Fruit fly (Drosophila melanogaster) whole organism, embryonic: Measurements from ENCODE around the gene dbo.

Source experiments
- BEAF-32 ChIP-seq: fragments of 200-800 bp; sonication (Bioruptor generic); optimal IDR thresholded peaks from 3 replicates; lab custom pipeline; 2017; ENCODE audit warnings: missing biosample characterization, missing genetic modification characterization, mild to moderate bottlenecking, moderate library complexity, missing genetic modification reagents
- CG10147 ChIP-seq: fragments of 200-800 bp; sonication (Bioruptor generic); optimal IDR thresholded peaks from 2 replicates; lab custom pipeline; 2019; ENCODE audit warnings: missing biosample characterization, mild to moderate bottlenecking, missing genetic modification characterization, moderate library complexity
- CG13287 ChIP-seq: fragments of 200-800 bp; sonication (Bioruptor generic); IDR thresholded peaks from 2 replicates; pipeline ENCODE4 v1.3.6; 2022; ENCODE audit warnings: missing biosample characterization, missing genetic modification characterization; ENCODE audit not compliant: partially characterized antibody
- CG15011 ChIP-seq: fragments of 200-800 bp; sonication (Bioruptor generic); optimal IDR thresholded peaks from 3 replicates; lab custom pipeline; 2018; ENCODE audit warnings: missing biosample characterization, mild to moderate bottlenecking, missing genetic modification characterization
- CG15479 ChIP-seq: fragments of 200-800 bp; sonication (Bioruptor generic); optimal IDR thresholded peaks from 3 replicates; lab custom pipeline; 2019; ENCODE audit warnings: missing biosample characterization, mild to moderate bottlenecking, missing genetic modification characterization, moderate library complexity
- CG16863 ChIP-seq: fragments of 200-800 bp; sonication (Bioruptor generic); optimal IDR thresholded peaks from 3 replicates; lab custom pipeline; 2016; ENCODE audit warnings: missing biosample characterization, missing genetic modification characterization
- CG17328 ChIP-seq: fragments of 200-800 bp; sonication (Bioruptor generic); IDR thresholded peaks from 2 replicates; pipeline ENCODE4 v1.3.6; 2022; ENCODE audit warnings: missing biosample characterization, missing genetic modification characterization
- CG17612 ChIP-seq: fragments of 200-800 bp; sonication (Bioruptor generic); IDR thresholded peaks from 2 replicates; pipeline ENCODE4 v1.3.6; 2022; ENCODE audit warnings: missing biosample characterization, missing genetic modification characterization
- CG17829 ChIP-seq: fragments of 200-800 bp; optimal IDR thresholded peaks from 2 replicates; lab custom pipeline; 2019; ENCODE audit warnings: missing biosample characterization, mild to moderate bottlenecking, missing genetic modification characterization, moderate library complexity
- CG2678 ChIP-seq: fragments of 200-800 bp; sonication (Bioruptor generic); optimal IDR thresholded peaks from 3 replicates; lab custom pipeline; 2019; ENCODE audit warnings: missing biosample characterization, mild to moderate bottlenecking, missing genetic modification characterization, moderate library complexity
- CG31365 ChIP-seq: fragments of 200-800 bp; sonication (Bioruptor generic); optimal IDR thresholded peaks from 2 replicates; lab custom pipeline; 2018; ENCODE audit warnings: missing biosample characterization, mild to moderate bottlenecking, missing genetic modification characterization
- CG3847 ChIP-seq: fragments of 200-800 bp; sonication (Bioruptor generic); IDR thresholded peaks from 2 replicates; pipeline ENCODE4 v1.3.6; 2022; ENCODE audit warnings: missing biosample characterization, missing genetic modification characterization
- CG5953 ChIP-seq: fragments of 200-800 bp; sonication (Bioruptor generic); IDR thresholded peaks from 2 replicates; pipeline ENCODE4 v1.3.6; 2022; ENCODE audit warnings: missing biosample characterization, missing genetic modification characterization
- CG6272 ChIP-seq: fragments of 200-800 bp; sonication (Bioruptor generic); IDR thresholded peaks from 2 replicates; pipeline ENCODE4 v1.3.6; 2022; ENCODE audit warnings: missing biosample characterization, missing genetic modification characterization
- CG6689 ChIP-seq: fragments of 200-800 bp; sonication (Bioruptor generic); IDR thresholded peaks from 2 replicates; pipeline ENCODE4 v1.3.6; 2022; ENCODE audit warnings: missing biosample characterization, missing genetic modification characterization
- CG6854 ChIP-seq: fragments of 200-800 bp; sonication (Bioruptor generic); optimal IDR thresholded peaks from 3 replicates; lab custom pipeline; 2017; ENCODE audit warnings: missing biosample characterization, mild to moderate bottlenecking, missing genetic modification characterization
- CG8089 ChIP-seq: fragments of 200-800 bp; sonication (Bioruptor generic); optimal IDR thresholded peaks from 3 replicates; lab custom pipeline; 2016; ENCODE audit warnings: missing biosample characterization, missing genetic modification characterization
- CG8478 ChIP-seq: fragments of >200 bp; optimal IDR thresholded peaks from 2 replicates; lab custom pipeline; 2018
- CG9727 ChIP-seq: fragments of 200-800 bp; sonication (Bioruptor generic); optimal IDR thresholded peaks from 3 replicates; lab custom pipeline; 2017; ENCODE audit warnings: missing biosample characterization, mild to moderate bottlenecking, missing genetic modification characterization
- CG9797 ChIP-seq: fragments of 200-800 bp; sonication (Bioruptor generic); optimal IDR thresholded peaks from 3 replicates; lab custom pipeline; 2018; ENCODE audit warnings: missing biosample characterization, mild to moderate bottlenecking, missing genetic modification characterization
- CoRest ChIP-seq: fragments of 200-800 bp; sonication (Bioruptor generic); optimal IDR thresholded peaks from 3 replicates; lab custom pipeline; 2018; ENCODE audit warnings: missing biosample characterization, mild to moderate bottlenecking, missing genetic modification characterization, moderate library complexity
- Ets65A ChIP-seq: fragments of 200-800 bp; sonication (Bioruptor generic); peaks from one replicate; lab custom pipeline; 2016; ENCODE audit warnings: missing biosample characterization, missing genetic modification characterization
- H15 ChIP-seq: fragments of 200-800 bp; sonication (Bioruptor generic); IDR thresholded peaks from 3 replicates; pipeline ENCODE4 v1.3.6; 2022; ENCODE audit warnings: missing biosample characterization, missing genetic modification characterization
- Lpt ChIP-seq: fragments of >200 bp; optimal IDR thresholded peaks from 2 replicates; lab custom pipeline; 2018; ENCODE audit warnings: missing biosample characterization, missing genetic modification characterization
- Max ChIP-seq: fragments of 200-800 bp; sonication (Bioruptor generic); optimal IDR thresholded peaks from 2 replicates; lab custom pipeline; 2016; ENCODE audit warnings: missing biosample characterization, mild to moderate bottlenecking, missing genetic modification characterization
- Mrtf ChIP-seq: fragments of 200-800 bp; sonication (Bioruptor generic); IDR thresholded peaks from 3 replicates; pipeline ENCODE4 v1.3.6; 2022; ENCODE audit warnings: missing biosample characterization, missing genetic modification characterization
- Opbp ChIP-seq: fragments of 200-800 bp; sonication (Bioruptor generic); IDR thresholded peaks from 3 replicates; pipeline ENCODE4 v1.3.6; 2022; ENCODE audit warnings: missing biosample characterization, missing genetic modification characterization; ENCODE audit not compliant: partially characterized antibody
- Ravus ChIP-seq: fragments of 200-800 bp; sonication (Bioruptor generic); IDR thresholded peaks from 2 replicates; pipeline ENCODE4 v1.3.6; 2022; ENCODE audit warnings: missing biosample characterization, missing genetic modification characterization
- Ssrp ChIP-seq: fragments of 200-800 bp; sonication (Bioruptor generic); optimal IDR thresholded peaks from 2 replicates; lab custom pipeline; 2018; ENCODE audit warnings: missing biosample characterization, mild to moderate bottlenecking, missing genetic modification characterization, moderate library complexity
- ab ChIP-seq: fragments of 200-800 bp; sonication (Bioruptor generic); optimal IDR thresholded peaks from 2 replicates; lab custom pipeline; 2016; ENCODE audit warnings: missing biosample characterization, missing genetic modification characterization
- ase ChIP-seq: fragments of 200-800 bp; sonication (Bioruptor generic); IDR thresholded peaks from 3 replicates; pipeline ENCODE4 v1.3.6; 2022; ENCODE audit warnings: missing biosample characterization, missing genetic modification characterization
- bcd ChIP-seq: fragments of 200-800 bp; sonication (Bioruptor generic); optimal IDR thresholded peaks from 2 replicates; lab custom pipeline; 2017; ENCODE audit warnings: missing biosample characterization, mild to moderate bottlenecking, missing genetic modification characterization
- croc ChIP-seq: fragments of 200-800 bp; sonication (Bioruptor generic); conservative IDR thresholded peaks from 3 replicates; pipeline ENCODE4 v1.3.6; 2022; ENCODE audit warnings: missing biosample characterization, missing genetic modification characterization
- dm ChIP-seq: fragments of 200-800 bp; sonication (Bioruptor generic); optimal IDR thresholded peaks from 3 replicates; lab custom pipeline; 2016; ENCODE audit warnings: missing biosample characterization, missing genetic modification characterization
- emc ChIP-seq: fragments of 200-800 bp; sonication (Bioruptor generic); optimal IDR thresholded peaks from 2 replicates; lab custom pipeline; 2016; ENCODE audit warnings: missing biosample characterization, missing genetic modification characterization
- esg ChIP-seq: fragments of 200-800 bp; sonication (Bioruptor generic); conservative IDR thresholded peaks from 2 replicates; pipeline ENCODE4 v1.3.6; 2022; ENCODE audit warnings: missing biosample characterization, missing genetic modification characterization
- ewg ChIP-seq: fragments of 200-800 bp; sonication (Bioruptor generic); optimal IDR thresholded peaks from 3 replicates; lab custom pipeline; 2017; ENCODE audit warnings: mild to moderate bottlenecking, missing biosample characterization, missing genetic modification reagents, missing genetic modification characterization
- eyg ChIP-seq: fragments of 200-800 bp; sonication (Bioruptor generic); optimal IDR thresholded peaks from 3 replicates; lab custom pipeline; 2016; ENCODE audit warnings: missing biosample characterization, missing genetic modification characterization
- fd3F ChIP-seq: fragments of 200-800 bp; sonication (Bioruptor generic); optimal IDR thresholded peaks from 2 replicates; lab custom pipeline; 2018; ENCODE audit warnings: missing biosample characterization, mild to moderate bottlenecking, missing genetic modification characterization, moderate library complexity
- gsb ChIP-seq: fragments of 200-800 bp; sonication (Bioruptor generic); IDR thresholded peaks from 2 replicates; pipeline ENCODE4 v1.3.6; 2022; ENCODE audit warnings: missing biosample characterization, missing genetic modification characterization
- gsb-n ChIP-seq: fragments of 200-800 bp; sonication (Bioruptor generic); optimal IDR thresholded peaks from 3 replicates; lab custom pipeline; 2018; ENCODE audit warnings: missing biosample characterization, mild to moderate bottlenecking, missing genetic modification characterization
- onecut ChIP-seq: fragments of 200-800 bp; sonication (Bioruptor generic); IDR thresholded peaks from 2 replicates; pipeline ENCODE4 v1.3.6; 2022; ENCODE audit warnings: missing biosample characterization, missing genetic modification characterization
- salm ChIP-seq: fragments of 200-800 bp; sonication (Bioruptor generic); optimal IDR thresholded peaks from 2 replicates; lab custom pipeline; 2018; ENCODE audit warnings: missing biosample characterization, mild to moderate bottlenecking, missing genetic modification characterization
- sens-2 ChIP-seq: fragments of 200-800 bp; sonication (Bioruptor generic); IDR thresholded peaks from 2 replicates; pipeline ENCODE4 v1.3.6; 2022; ENCODE audit warnings: missing biosample characterization, missing genetic modification characterization
- seq ChIP-seq: fragments of 200-800 bp; sonication (Bioruptor generic); IDR thresholded peaks from 2 replicates; pipeline ENCODE4 v1.3.6; 2022; ENCODE audit warnings: missing biosample characterization, missing genetic modification characterization
- slp2 ChIP-seq: fragments of 200-800 bp; sonication (Bioruptor generic); optimal IDR thresholded peaks from 2 replicates; lab custom pipeline; 2016; ENCODE audit warnings: missing biosample characterization, missing genetic modification characterization
- sna ChIP-seq: fragments of 200-800 bp; sonication (Bioruptor generic); IDR thresholded peaks from 2 replicates; pipeline ENCODE4 v1.3.6; 2022; ENCODE audit warnings: missing biosample characterization, missing genetic modification characterization; ENCODE audit not compliant: partially characterized antibody
- usp ChIP-seq: fragments of >200 bp; optimal IDR thresholded peaks from 2 replicates; lab custom pipeline; 2017; ENCODE audit warnings: missing biosample characterization, missing genetic modification characterization
- zen ChIP-seq: fragments of 200-800 bp; sonication (Bioruptor generic); optimal IDR thresholded peaks from 3 replicates; lab custom pipeline; 2018; ENCODE audit warnings: missing biosample characterization, mild to moderate bottlenecking, missing genetic modification characterization, moderate library complexity
- zen2 ChIP-seq: fragments of 200-800 bp; sonication (Bioruptor generic); IDR thresholded peaks from 3 replicates; pipeline ENCODE4 v1.3.6; 2022; ENCODE audit warnings: missing biosample characterization, missing genetic modification characterization; ENCODE audit not compliant: partially characterized antibody

The dbo gene

dm6 chr3L:15826347-15826984 lies at the start of gene dbo, which contains the start of gene DCP2 (continued):
- TF ChIP-seq CG13287 (GFP tag; lab: Robert Waterston, UW), result peak; percentile 86
- TF ChIP-seq gsb (GFP tag; lab: Robert Waterston, UW), result no peak
- peak; percentile 50 for TF ChIP-seq CG9797
- TF ChIP-seq CG8478, result no peak
- peak; percentile 69 for TF ChIP-seq CG17829 (tag; lab: Kevin White, UChicago)
- TF ChIP-seq CG17328 (GFP tag; lab: Robert Waterston, UW), result peak; percentile 49; the same call in 1 of the 2 replicates
- peak; percentile 74 for TF ChIP-seq fd3F (GFP tag; lab: Kevin White, UChicago)
- TF ChIP-seq seq (GFP tag; lab: Robert Waterston, UW), result peak; percentile 44; the same call in 1 of the 2 replicates
- TF ChIP-seq croc, result peak; percentile 47
- TF ChIP-seq Ets65A (GFP tag; lab: Kevin White, UChicago), result peak; percentile 92
- TF ChIP-seq CG3847 (GFP tag; lab: Robert Waterston, UW), result peak; percentile 73
- no peak for TF ChIP-seq CG15011 (GFP tag; lab: Kevin White, UChicago)
- peak; percentile 4 for TF ChIP-seq ewg
- TF ChIP-seq H15 (GFP tag; lab: Robert Waterston, UW), result 0 out of 3 replicates have a peak, but pooled peaks have one; percentile 53
- TF ChIP-seq gsb-n (tag; lab: Kevin White, UChicago), result peak; percentile 17
- TF ChIP-seq zen (tag; lab: Kevin White, UChicago), result peak; percentile 47
- TF ChIP-seq esg (GFP tag; lab: Robert Waterston, UW), result peak; percentile 60
- TF ChIP-seq Mrtf (GFP tag; lab: Robert Waterston, UW), result peak; percentile 63; the same call in 2 of the 3 replicates
- TF ChIP-seq CG6854, result no peak
- peak; percentile 53; the same call in 2 of the 3 replicates for TF ChIP-seq ase (GFP tag; lab: Robert Waterston, UW)
- peak; percentile 87 for TF ChIP-seq BEAF-32 (GFP tag; lab: Kevin White, UChicago)
- TF ChIP-seq sens-2 (GFP tag; lab: Robert Waterston, UW), result no peak
- TF ChIP-seq emc (GFP tag; lab: Kevin White, UChicago), result no peak
- TF ChIP-seq CG5953, result no peak
- no peak for TF ChIP-seq dm (GFP tag; lab: Kevin White, UChicago)
- TF ChIP-seq CoRest (tag; lab: Kevin White, UChicago), result peak; percentile 83
- TF ChIP-seq bcd (GFP tag; lab: Kevin White, UChicago), result peak; percentile 62
- peak; percentile 12 for TF ChIP-seq CG10147 (GFP tag; lab: Kevin White, UChicago)
- TF ChIP-seq CG31365 (tag; lab: Kevin White, UChicago), result no peak
- no peak; the same call in 1 of the 2 replicates for TF ChIP-seq onecut (GFP tag; lab: Robert Waterston, UW)
- TF ChIP-seq zen2 (GFP tag; lab: Robert Waterston, UW), result no peak; the same call in 1 of the 3 replicates
- TF ChIP-seq eyg, result no peak
- TF ChIP-seq ab (GFP tag; lab: Kevin White, UChicago), result no peak
- no peak for TF ChIP-seq CG17612
- no peak for TF ChIP-seq Lpt (GFP tag; lab: Kevin White, UChicago)
- peak; percentile 79 for TF ChIP-seq CG2678 (tag; lab: Kevin White, UChicago)
- TF ChIP-seq CG8089 (GFP tag; lab: Kevin White, UChicago), result peak; percentile 3
- no peak for TF ChIP-seq Ravus (GFP tag; lab: Robert Waterston, UW)
- TF ChIP-seq CG16863 (GFP tag; lab: Kevin White, UChicago), result peak; percentile 24
- no peak; the same call in 1 of the 2 replicates for TF ChIP-seq CG6272 (GFP tag; lab: Robert Waterston, UW)
- no peak for TF ChIP-seq Max (GFP tag; lab: Kevin White, UChicago)
- peak; percentile 90 for TF ChIP-seq Opbp (GFP tag; lab: Robert Waterston, UW)
- TF ChIP-seq CG15479, result no peak
- peak; percentile 81 for TF ChIP-seq sna
- TF ChIP-seq slp2 (GFP tag; lab: Kevin White, UChicago), result no peak
- TF ChIP-seq salm (tag; lab: Kevin White, UChicago), result peak; percentile 44
- TF ChIP-seq CG9727 (GFP tag; lab: Kevin White, UChicago), result peak; percentile 41
- TF ChIP-seq usp (GFP tag; lab: Kevin White, UChicago), result no peak
- peak; percentile 59; the same call in 1 of the 2 replicates for TF ChIP-seq CG6689 (GFP tag; lab: Robert Waterston, UW)
- TF ChIP-seq Ssrp (tag; lab: Kevin White, UChicago), result peak; percentile 61
